Worm (Caenorhabditis elegans): ENCODE measurements around the gene F09B12.5.
A peak's percentile ranks its signal among the peaks of the same experiment; 100 is the strongest.

F09B12.5 gene

ce11 chrX:15045401-15045800, 39.1 kb upstream of the F09B12.5 start:
- TF ChIP-seq grh-1 (GFP tag; IDR thresholded peaks at IDR 0.05), result no peak
- no peak for TF ChIP-seq egl-13 (tag; optimal IDR thresholded peaks at IDR 0.05)
- peak; percentile 9 for TF ChIP-seq rnt-1 (tag; optimal IDR thresholded peaks at IDR 0.05)
- TF ChIP-seq fos-1 (tag; optimal IDR thresholded peaks at IDR 0.05), result no peak
- TF ChIP-seq mep-1 (tag; optimal IDR thresholded peaks at IDR 0.05), result peak; percentile 1
- TF ChIP-seq C16A3.4 (tag; optimal IDR thresholded peaks at IDR 0.05), result no peak
- TF ChIP-seq lir-3 (tag; optimal IDR thresholded peaks at IDR 0.05; ENCODE audit: poor library complexity), result no peak
- TF ChIP-seq elt-3 (tag; optimal IDR thresholded peaks at IDR 0.05), result no peak
- TF ChIP-seq fkh-8 (tag; optimal IDR thresholded peaks at IDR 0.05), result no peak
- TF ChIP-seq lin-14 (GFP tag; optimal IDR thresholded peaks at IDR 0.05), result peak; percentile 47
- peak; percentile 13 for TF ChIP-seq zip-4 (GFP tag; optimal IDR thresholded peaks at IDR 0.05)
- no peak for TF ChIP-seq mef-2 (tag; optimal IDR thresholded peaks at IDR 0.05)
- no peak for TF ChIP-seq lin-15B (tag; optimal IDR thresholded peaks at IDR 0.05)
- TF ChIP-seq Y116A8C.19 (tag; optimal IDR thresholded peaks at IDR 0.05; ENCODE audit: borderline replicate concordance), result no peak
- peak in 1 of 3 experiments; percentile 1 for TF ChIP-seq ceh-82 (tag; optimal IDR thresholded peaks at IDR 0.05)
- TF ChIP-seq fkh-4 (tag; optimal IDR thresholded peaks at IDR 0.05; ENCODE audit: borderline replicate concordance), result no peak
- TF ChIP-seq sup-37 (GFP tag; optimal IDR thresholded peaks at IDR 0.05), result no peak
- no peak for TF ChIP-seq ceh-8 (GFP tag; optimal IDR thresholded peaks at IDR 0.05)
- no peak for TF ChIP-seq F16B12.6 (tag; optimal IDR thresholded peaks at IDR 0.05)
- TF ChIP-seq nhr-71 (tag; optimal IDR thresholded peaks at IDR 0.05), result peak; percentile 15
- TF ChIP-seq pax-3 (tag; optimal IDR thresholded peaks at IDR 0.05), result no peak
- TF ChIP-seq tlp-1 (tag; optimal IDR thresholded peaks at IDR 0.05), result no peak
- no peak for TF ChIP-seq nhr-11 (tag; optimal IDR thresholded peaks at IDR 0.05)
- no peak for TF ChIP-seq sptf-1 (tag; optimal IDR thresholded peaks at IDR 0.05)
- TF ChIP-seq snpc-4 (tag; optimal IDR thresholded peaks at IDR 0.05), result no peak
- TF ChIP-seq skn-1 (tag; optimal IDR thresholded peaks at IDR 0.05), result peak; percentile 49
- TF ChIP-seq swsn-7 (tag; optimal IDR thresholded peaks at IDR 0.05), result no peak
- no peak for TF ChIP-seq lin-35 (GFP tag; optimal IDR thresholded peaks at IDR 0.05)
- TF ChIP-seq nhr-237 (tag; optimal IDR thresholded peaks at IDR 0.05), result no peak

ce11 chrX:15047541-15047940, 37.0 kb upstream of the F09B12.5 start:
- TF ChIP-seq egl-13 (tag; optimal IDR thresholded peaks at IDR 0.05) (no peak), lin-13 (GFP tag; optimal IDR thresholded peaks at IDR 0.05) (no peak)

ce11 chrX:15050006-15050405, 34.5 kb upstream of the F09B12.5 start:
- no peak for TF ChIP-seq lin-13 (GFP tag; optimal IDR thresholded peaks at IDR 0.05)
- no peak for TF ChIP-seq ceh-8 (GFP tag; optimal IDR thresholded peaks at IDR 0.05)
- TF ChIP-seq fkh-8 (tag; optimal IDR thresholded peaks at IDR 0.05), result no peak
- TF ChIP-seq mep-1 (tag; optimal IDR thresholded peaks at IDR 0.05), result no peak
- TF ChIP-seq unc-98 (GFP tag; IDR thresholded peaks at IDR 0.05), result no peak

- TF ChIP-seq C16A3.4 (tag; optimal IDR thresholded peaks at IDR 0.05), result no peak
- no peak for TF ChIP-seq C34B4.2 (tag; optimal IDR thresholded peaks at IDR 0.05)
- no peak for TF ChIP-seq mdl-1 (tag; optimal IDR thresholded peaks at IDR 0.05)
- no peak for TF ChIP-seq skn-1 (tag; optimal IDR thresholded peaks at IDR 0.05)
- no peak for TF ChIP-seq lin-13 (GFP tag; optimal IDR thresholded peaks at IDR 0.05)
- no peak for TF ChIP-seq tlp-1 (tag; optimal IDR thresholded peaks at IDR 0.05)
- no peak for TF ChIP-seq nhr-76 (tag; optimal IDR thresholded peaks at IDR 0.05)
- TF ChIP-seq lin-35 (GFP tag; optimal IDR thresholded peaks at IDR 0.05), result no peak
- TF ChIP-seq nhr-237 (tag; optimal IDR thresholded peaks at IDR 0.05), result no peak
- no peak for TF ChIP-seq ztf-11 (tag; optimal IDR thresholded peaks at IDR 0.05)
- no peak for TF ChIP-seq lin-39 (tag; optimal IDR thresholded peaks at IDR 0.05)
- TF ChIP-seq ztf-4 (tag; optimal IDR thresholded peaks at IDR 0.05), result no peak
- TF ChIP-seq tbx-2 (tag; optimal IDR thresholded peaks at IDR 0.05), result no peak
- no peak for TF ChIP-seq nhr-71 (tag; optimal IDR thresholded peaks at IDR 0.05)
- TF ChIP-seq zag-1 (tag; optimal IDR thresholded peaks at IDR 0.05), result no peak
- no peak for TF ChIP-seq pax-3 (tag; optimal IDR thresholded peaks at IDR 0.05)
- TF ChIP-seq vab-15 (tag; optimal IDR thresholded peaks at IDR 0.05), result no peak
- no peak for TF ChIP-seq efl-1 (optimal IDR thresholded peaks at IDR 0.05)
- no peak for TF ChIP-seq efl-1 (GFP tag; optimal IDR thresholded peaks at IDR 0.05 in 1 of 2)
- no peak for TF ChIP-seq nhr-77 (tag; optimal IDR thresholded peaks at IDR 0.05)
- no peak for TF ChIP-seq nhr-47 (tag; optimal IDR thresholded peaks at IDR 0.05)
Measured at ce11 chrX:15052385-15052784, 32.1 kb upstream of the F09B12.5 start, which contains the start of gene H03G16.6. Gene H03G16.6, plus strand, starts transcription at chrX:15052685.
